Fruit fly (Drosophila melanogaster) Kc167 (cell line): ENCODE data around the gene Adk1.

Experiments used
- Myc ChIP-seq: fragments of >200 bp; optimal IDR thresholded peaks from 2 replicates; lab custom pipeline; 2017; ENCODE audit warnings: missing external identifiers
- Sin3A ChIP-seq: fragments of >200 bp; optimal IDR thresholded peaks from 2 replicates; lab custom pipeline; 2018; ENCODE audit warnings: missing external identifiers
- h ChIP-seq: fragments of >200 bp; optimal IDR thresholded peaks from 3 replicates; lab custom pipeline; 2018; ENCODE audit warnings: missing external identifiers
- insv ChIP-seq: fragments of >200 bp; optimal IDR thresholded peaks from 3 replicates; lab custom pipeline; 2018; ENCODE audit warnings: missing external identifiers
- psq ChIP-seq: fragments of >200 bp; optimal IDR thresholded peaks from 2 replicates; lab custom pipeline; 2017; ENCODE audit warnings: missing external identifiers
- ttk ChIP-seq: sonication (Bioruptor generic); optimal IDR thresholded peaks from 2 replicates; lab custom pipeline; 2017; ENCODE audit warnings: missing external identifiers

Adk1 gene

dm6 chr3R:12197641-12198040, at the start of gene Adk1:
Adk1 (plus strand) TSS chr3R:12197941.
- TF ChIP-seq Myc (lab: Kevin White, UChicago) (no peak), insv (lab: Kevin White, UChicago) (no peak), Sin3A (lab: Kevin White, UChicago) (no peak), h (lab: Kevin White, UChicago) (no peak), psq (lab: Kevin White, UChicago) (no peak)

DNA sequence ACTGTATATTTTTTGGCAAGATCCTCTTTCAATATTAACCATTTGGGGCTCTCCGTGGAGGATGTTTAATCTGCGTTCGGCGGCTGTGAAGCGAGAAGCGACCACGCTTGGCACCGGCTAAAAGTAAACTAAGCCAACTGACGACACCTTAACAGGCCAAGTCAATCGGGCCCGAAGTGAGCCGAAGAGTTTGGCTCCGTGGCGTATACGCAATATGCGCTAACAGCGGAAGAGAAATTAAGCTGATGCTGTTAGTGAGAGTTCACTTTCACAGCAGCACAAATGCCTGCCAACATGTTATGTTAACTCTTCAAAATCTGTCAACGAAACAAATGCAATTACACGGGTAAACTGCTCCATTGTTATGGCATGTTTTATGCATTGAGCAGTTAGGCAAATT, 39.2 kb upstream of the Adk1 start, which contains the start of gene dpr15:
Gene dpr15 (minus strand): TSS at position 101 of the 400 bp plus-strand sequence.
- TF ChIP-seq ttk (no peak), psq (lab: Kevin White, UChicago) (no peak), Sin3A (lab: Kevin White, UChicago) (no peak), h (lab: Kevin White, UChicago) (no peak), Myc (lab: Kevin White, UChicago) (no peak), insv (lab: Kevin White, UChicago) (no peak)

- no peak for TF ChIP-seq ttk
- TF ChIP-seq insv (lab: Kevin White, UChicago), result no peak
- TF ChIP-seq Sin3A (lab: Kevin White, UChicago), result no peak
- TF ChIP-seq psq (lab: Kevin White, UChicago), result no peak
- TF ChIP-seq Myc (lab: Kevin White, UChicago), result no peak
- TF ChIP-seq h (lab: Kevin White, UChicago), result no peak
These were observed 31.7 kb upstream of the Adk1 start, which contains the start of gene Cpn for dm6 chr3R:12166086-12166485. Cpn (minus strand) TSS chr3R:12166186.

DNA sequence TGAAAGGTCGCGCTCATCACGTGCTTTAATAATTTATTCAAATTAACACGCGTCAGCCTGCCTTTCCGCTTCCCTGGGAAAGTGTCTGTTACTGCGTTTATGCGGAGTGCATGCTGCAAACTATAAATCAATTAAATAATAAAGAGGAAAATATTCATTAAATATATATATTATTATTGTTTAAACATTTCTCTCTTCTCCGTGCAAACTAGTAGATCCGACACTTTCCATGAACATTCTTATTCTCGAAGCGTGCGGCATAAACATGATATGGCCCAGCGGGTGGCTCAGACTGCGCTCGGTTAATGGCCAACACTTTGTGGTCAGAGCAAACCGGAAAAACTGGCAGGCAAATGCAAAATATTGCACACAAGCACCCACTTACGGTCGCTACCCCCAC, 29.4 kb upstream of the Adk1 start:
- TF ChIP-seq insv (lab: Kevin White, UChicago) (no peak), ttk (no peak), h (lab: Kevin White, UChicago) (no peak), psq (lab: Kevin White, UChicago) (no peak), Sin3A (lab: Kevin White, UChicago) (no peak)

DNA sequence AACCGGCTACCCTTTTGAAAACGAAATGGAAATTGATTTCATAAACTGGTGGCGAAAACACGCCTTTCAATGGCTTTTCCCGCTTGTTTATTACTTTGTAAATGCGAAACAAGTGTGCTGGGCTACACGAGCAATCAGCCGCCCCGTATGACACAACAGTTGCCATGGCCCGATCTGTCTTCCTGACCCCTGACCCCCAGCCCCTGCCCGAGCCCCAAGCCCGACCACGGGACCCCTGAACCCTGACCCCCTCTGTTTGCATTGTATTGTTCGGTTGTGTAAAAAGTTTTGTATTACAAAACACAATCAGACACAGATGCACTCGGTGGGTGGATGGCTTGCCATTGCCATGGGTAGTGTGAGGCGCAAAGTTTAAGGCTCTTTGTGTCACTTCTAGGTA, 12.1 kb upstream of the Adk1 start:
- TF ChIP-seq psq (lab: Kevin White, UChicago) (no peak), insv (lab: Kevin White, UChicago) (no peak), Myc (lab: Kevin White, UChicago) (no peak), ttk (no peak), h (lab: Kevin White, UChicago) (no peak), Sin3A (lab: Kevin White, UChicago) (no peak)

dm6 chr3R:12194911-12195310, 2.8 kb upstream of the Adk1 start, which contains the start of the genes eIF3d2 and CG43450:
eIF3d2 (minus strand) TSS chr3R:12195011.
CG43450 (plus strand) TSS chr3R:12195294.
- TF ChIP-seq Myc (lab: Kevin White, UChicago) (no peak), h (lab: Kevin White, UChicago) (no peak), insv (lab: Kevin White, UChicago) (no peak), ttk (no peak), Sin3A (lab: Kevin White, UChicago) (no peak), psq (lab: Kevin White, UChicago) (no peak)

DNA sequence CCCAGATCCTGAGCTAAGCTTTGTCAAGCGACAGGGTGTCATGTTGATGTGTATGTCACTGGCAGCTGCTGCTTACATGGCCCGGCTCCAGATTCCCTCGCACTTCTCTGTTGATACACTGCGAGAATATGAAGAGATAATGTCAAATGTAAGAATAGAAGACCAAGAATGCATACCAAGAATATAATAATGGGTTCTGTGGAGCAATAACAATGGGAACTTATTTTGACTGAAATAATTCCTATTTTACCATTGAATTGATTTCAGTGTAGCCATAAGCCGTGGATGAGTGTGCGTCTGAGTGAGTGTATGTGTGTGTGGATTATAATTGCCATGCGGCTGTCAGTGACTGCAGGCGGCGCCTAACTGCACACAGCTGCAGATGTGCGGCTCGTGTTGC, 1.6 kb upstream of the Adk1 start:
- TF ChIP-seq psq (lab: Kevin White, UChicago) (no peak), ttk (no peak), Myc (lab: Kevin White, UChicago) (no peak), h (lab: Kevin White, UChicago) (no peak), Sin3A (lab: Kevin White, UChicago) (no peak), insv (lab: Kevin White, UChicago) (no peak)

DNA sequence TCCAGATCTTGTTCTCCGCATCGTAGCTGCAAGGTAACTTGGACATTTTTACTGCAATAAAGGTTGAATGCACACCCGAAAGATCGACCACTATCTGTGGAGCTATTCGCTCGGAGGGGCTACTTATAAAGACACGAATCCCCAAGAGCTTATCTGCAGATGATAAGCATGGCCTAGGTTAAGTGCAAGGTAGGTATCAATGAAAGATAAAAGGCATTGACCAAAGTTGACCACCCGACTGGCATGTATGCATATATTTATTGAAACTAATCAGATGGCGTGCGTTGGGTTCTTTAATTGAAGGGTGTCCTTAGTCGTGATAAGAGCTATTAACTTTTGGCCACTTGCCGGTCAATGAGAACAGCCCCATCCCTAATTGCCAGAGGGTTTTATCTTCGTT, 12.5 kb downstream of the Adk1 start, which contains the start of gene CG4830:
Gene CG4830 (minus strand): TSS at position 101 of the 400 bp plus-strand sequence.
- TF ChIP-seq insv (lab: Kevin White, UChicago), result no peak

- TF ChIP-seq Sin3A (lab: Kevin White, UChicago) (no peak), Myc (lab: Kevin White, UChicago) (no peak), psq (lab: Kevin White, UChicago) (no peak), insv (lab: Kevin White, UChicago) (no peak), h (lab: Kevin White, UChicago) (no peak), ttk (no peak)
These were observed 13.8 kb downstream of the Adk1 start for dm6 chr3R:12211552-12211951.

dm6 chr3R:12214201-12214600, 16.5 kb downstream of the Adk1 start, which contains the start of gene CG14742:
CG14742 (plus strand) TSS chr3R:12214501.
- TF ChIP-seq Sin3A (lab: Kevin White, UChicago) (no peak), psq (lab: Kevin White, UChicago) (no peak), h (lab: Kevin White, UChicago) (no peak), ttk (no peak), insv (lab: Kevin White, UChicago) (no peak), Myc (lab: Kevin White, UChicago) (no peak)

DNA sequence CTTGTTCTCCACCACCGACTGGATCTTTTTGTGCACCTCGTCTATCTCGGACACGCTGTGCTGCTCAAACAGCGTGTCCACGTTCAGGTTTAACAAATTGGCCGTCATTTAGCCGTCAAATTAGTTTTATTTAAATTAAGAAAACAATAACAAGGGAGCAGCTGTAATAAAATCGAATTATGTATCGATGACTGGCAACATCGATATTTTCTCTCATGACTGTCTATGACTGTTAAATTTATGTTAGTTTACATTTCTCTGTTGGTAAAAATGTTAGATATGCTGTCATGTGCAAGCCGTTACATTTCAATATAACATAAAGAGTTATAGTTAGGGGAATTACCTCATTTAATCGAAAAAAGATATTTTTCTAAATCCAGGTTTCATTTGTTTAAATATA, 21.8 kb downstream of the Adk1 start, which contains the start of gene Cog1:
Gene Cog1 (minus strand): TSS at position 190 of the 400 bp plus-strand sequence.
- TF ChIP-seq ttk (no peak), Myc (lab: Kevin White, UChicago) (no peak), insv (lab: Kevin White, UChicago) (no peak), psq (lab: Kevin White, UChicago) (no peak), h (lab: Kevin White, UChicago) (no peak), Sin3A (lab: Kevin White, UChicago) (no peak)

DNA sequence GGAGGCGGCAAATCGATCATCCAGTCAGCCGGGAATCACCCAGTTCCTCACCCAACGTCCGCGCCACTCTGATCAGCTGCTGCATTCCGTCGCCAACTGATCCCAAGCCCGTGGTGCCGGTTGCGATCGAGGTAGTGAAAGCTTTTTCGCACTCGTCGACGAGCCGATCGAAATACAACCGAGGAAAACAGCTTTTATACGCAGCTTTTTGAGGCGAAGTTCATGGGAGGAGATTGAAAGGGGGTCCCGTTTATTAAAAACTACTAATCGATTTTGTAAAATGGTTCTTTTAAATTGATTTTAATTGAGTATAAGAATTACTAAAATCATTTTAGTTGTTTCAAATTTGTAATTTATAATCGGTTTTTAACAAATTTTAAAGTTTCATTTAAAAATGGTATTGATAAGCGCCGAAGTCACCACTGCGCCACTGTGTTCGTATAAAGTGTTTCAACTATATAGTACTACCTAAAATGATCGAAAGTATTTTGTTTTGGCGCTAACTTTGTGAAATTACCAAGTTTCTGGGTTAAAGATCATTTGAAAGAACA, 23.7 kb downstream of the Adk1 start, which contains the start of gene CG4860:
Gene CG4860 (minus strand): TSS at position 99 of the 551 bp plus-strand sequence.
- TF ChIP-seq insv (lab: Kevin White, UChicago), result no peak
- no peak for TF ChIP-seq psq (lab: Kevin White, UChicago)
- no peak for TF ChIP-seq Myc (lab: Kevin White, UChicago)
- TF ChIP-seq ttk, result no peak
- no peak for TF ChIP-seq h (lab: Kevin White, UChicago)
- TF ChIP-seq Sin3A (lab: Kevin White, UChicago), result no peak
